Worm (Caenorhabditis elegans) whole organism, young adult: ENCODE measurements around the gene ptl-1.

Source experiments
- B0019.2 ChIP-seq: fragments of 200-800 bp; sonication (Bioruptor generic); conservative IDR thresholded peaks from 2 replicates; pipeline ENCODE4 v1.3.6; 2022; ENCODE audit warnings: missing genetic modification reagents, missing genetic modification characterization, missing compliant biosample characterization
- B0035.1 ChIP-seq: sonication (generic microtip); optimal IDR thresholded peaks from 2 replicates; lab custom pipeline; 2016; ENCODE audit warnings: missing genetic modification characterization, mild to moderate bottlenecking, missing compliant biosample characterization, missing genotype, missing genetic modification reagents
- B0336.3 ChIP-seq: fragments of 200-800 bp; sonication (Bioruptor generic); IDR thresholded peaks from 2 replicates; pipeline ENCODE4 v1.3.6; 2022; ENCODE audit warnings: missing genetic modification characterization, missing compliant biosample characterization
- D2030.7 ChIP-seq: fragments of 200-800 bp; sonication (Bioruptor generic); IDR thresholded peaks from 2 replicates; pipeline ENCODE4 v1.3.6; 2022; ENCODE audit warnings: missing genetic modification reagents, missing genetic modification characterization, missing compliant biosample characterization
- F23B12.7 ChIP-seq: sonication (generic microtip); optimal IDR thresholded peaks from 2 replicates; lab custom pipeline; 2017; ENCODE audit warnings: missing genetic modification characterization, mild to moderate bottlenecking, missing compliant biosample characterization, antibody characterized with exemption, moderate library complexity; ENCODE audit not compliant: insufficient read depth
- F49E8.2 ChIP-seq: sonication (generic microtip); optimal IDR thresholded peaks from 3 replicates; lab custom pipeline; 2017; ENCODE audit warnings: missing genetic modification characterization, mild to moderate bottlenecking, missing compliant biosample characterization, antibody characterized with exemption, moderate library complexity; ENCODE audit not compliant: insufficient read depth
- F57A8.1 ChIP-seq: fragments of 200-800 bp; sonication (Bioruptor generic); optimal IDR thresholded peaks from 2 replicates; lab custom pipeline; 2018; ENCODE audit warnings: mild to moderate bottlenecking, missing genetic modification characterization, moderate library complexity, missing compliant biosample characterization
- K11D2.4 ChIP-seq: fragments of 200-800 bp; sonication (Bioruptor generic); IDR thresholded peaks from 2 replicates; pipeline ENCODE4 v1.3.6; 2022; ENCODE audit warnings: missing genetic modification reagents, missing genetic modification characterization, missing compliant biosample characterization
- T07F8.4 ChIP-seq: sonication (generic microtip); optimal IDR thresholded peaks from 2 replicates; lab custom pipeline; 2016; ENCODE audit warnings: mild to moderate bottlenecking, missing genetic modification characterization, moderate library complexity, missing compliant biosample characterization
- Y67H2A.10 ChIP-seq: fragments of 200-800 bp; sonication (Bioruptor generic); conservative IDR thresholded peaks from 2 replicates; pipeline ENCODE4 v1.3.6; 2022; ENCODE audit warnings: missing genetic modification reagents, missing genetic modification characterization, missing compliant biosample characterization
- ZK185.1 ChIP-seq: sonication (generic microtip); optimal IDR thresholded peaks from 2 replicates; lab custom pipeline; 2016; ENCODE audit warnings: mild to moderate bottlenecking, missing genetic modification characterization, missing compliant biosample characterization; ENCODE audit not compliant: poor library complexity, severe bottlenecking
- athp-1 ChIP-seq: sonication (generic microtip); optimal IDR thresholded peaks from 2 replicates; lab custom pipeline; 2017; ENCODE audit warnings: mild to moderate bottlenecking, missing genetic modification characterization, missing compliant biosample characterization
- attf-5 ChIP-seq: fragments of 200-800 bp; sonication (Bioruptor generic); optimal IDR thresholded peaks from 2 replicates; lab custom pipeline; 2018; ENCODE audit warnings: mild to moderate bottlenecking, missing genetic modification characterization, missing compliant biosample characterization
- bed-2 ChIP-seq: fragments of 200-800 bp; sonication (Bioruptor generic); IDR thresholded peaks from 2 replicates; pipeline ENCODE4 v1.3.6; 2022; ENCODE audit warnings: missing genetic modification reagents, missing genetic modification characterization, missing compliant biosample characterization
- ccch-3 ChIP-seq: fragments of 200-800 bp; sonication (Bioruptor generic); optimal IDR thresholded peaks from 2 replicates; lab custom pipeline; 2018; ENCODE audit warnings: mild to moderate bottlenecking, missing genetic modification characterization, missing compliant biosample characterization
- ceh-27 ChIP-seq: fragments of 200-800 bp; sonication (Bioruptor generic); optimal IDR thresholded peaks from 2 replicates; lab custom pipeline; 2018; ENCODE audit warnings: mild to moderate bottlenecking, missing genetic modification characterization, moderate library complexity, missing compliant biosample characterization
- ceh-91 ChIP-seq: fragments of 200-800 bp; sonication (Bioruptor generic); IDR thresholded peaks from 2 replicates; pipeline ENCODE4 v1.3.6; 2022; ENCODE audit warnings: missing genetic modification reagents, missing genetic modification characterization, missing compliant biosample characterization
- dpl-1 ChIP-seq: fragments of 150-350 bp; optimal IDR thresholded peaks from 2 replicates; lab custom pipeline; 2014; ENCODE audit warnings: missing biosample characterization, missing genetic modification reagents, missing genetic modification characterization
- efl-1 ChIP-seq: fragments of 150-350 bp; optimal IDR thresholded peaks from 2 replicates; lab custom pipeline; 2014; ENCODE audit warnings: missing biosample characterization, missing genetic modification reagents, missing genetic modification characterization
- egl-18 ChIP-seq: fragments of 200-800 bp; sonication (Bioruptor generic); IDR thresholded peaks from 2 replicates; pipeline ENCODE4 v1.3.6; 2022; ENCODE audit warnings: missing genetic modification reagents, missing genetic modification characterization, missing compliant biosample characterization
- egrh-3 ChIP-seq: fragments of 200-800 bp; sonication (Bioruptor generic); IDR thresholded peaks from 2 replicates; pipeline ENCODE4 v1.3.6; 2022; ENCODE audit warnings: missing genetic modification reagents, missing genetic modification characterization, missing compliant biosample characterization
- ets-4 ChIP-seq: fragments of 200-800 bp; sonication (Bioruptor generic); optimal IDR thresholded peaks from 2 replicates; lab custom pipeline; 2018; ENCODE audit warnings: mild to moderate bottlenecking, missing genetic modification characterization, missing compliant biosample characterization
- fkh-3 ChIP-seq: sonication (generic microtip); optimal IDR thresholded peaks from 2 replicates; lab custom pipeline; 2016; ENCODE audit warnings: mild to moderate bottlenecking, missing genetic modification characterization, missing compliant biosample characterization
- gei-17 ChIP-seq: fragments of 200-800 bp; sonication (Bioruptor generic); optimal IDR thresholded peaks from 2 replicates; lab custom pipeline; 2018; ENCODE audit warnings: mild to moderate bottlenecking, missing genetic modification characterization, missing compliant biosample characterization
- him-1 ChIP-seq: sonication (generic microtip); optimal IDR thresholded peaks from 2 replicates; lab custom pipeline; 2016; ENCODE audit warnings: missing genotype, missing genetic modification reagents, missing genetic modification characterization, missing compliant biosample characterization
- hlh-12 ChIP-seq: sonication (generic microtip); optimal IDR thresholded peaks from 2 replicates; lab custom pipeline; 2016; ENCODE audit warnings: missing genetic modification characterization, missing compliant biosample characterization
- hlh-26 ChIP-seq: fragments of 200-800 bp; sonication (Bioruptor generic); conservative IDR thresholded peaks from 2 replicates; pipeline ENCODE4 v1.3.6; 2022; ENCODE audit warnings: missing genetic modification reagents, missing genetic modification characterization, missing compliant biosample characterization
- hmg-1.2 ChIP-seq: fragments of 200-800 bp; sonication (Bioruptor generic); IDR thresholded peaks from 2 replicates; pipeline ENCODE4 v1.3.6; 2022; ENCODE audit warnings: missing genetic modification reagents, missing genetic modification characterization, missing compliant biosample characterization
- hrde-1 ChIP-seq: sonication (generic microtip); optimal IDR thresholded peaks from 2 replicates; lab custom pipeline; 2016; ENCODE audit warnings: missing genetic modification characterization, mild to moderate bottlenecking, missing compliant biosample characterization, moderate library complexity, missing genotype, missing genetic modification reagents, borderline replicate concordance
- lag-1 ChIP-seq: fragments of 200-800 bp; sonication (Bioruptor generic); IDR thresholded peaks from 2 replicates; pipeline ENCODE4 v1.3.6; 2022; ENCODE audit warnings: missing genetic modification reagents, missing genetic modification characterization, missing compliant biosample characterization
- let-607 ChIP-seq, 2 experiments: fragments of 200-800 bp in 1 of 2; sonication (Bioruptor generic) in 1 of 2; sonication (generic microtip) in 1 of 2; optimal IDR thresholded peaks; 2 replicates each; lab custom pipeline; 2016 to 2018; ENCODE audit warnings: mild to moderate bottlenecking in 2 of 2, missing compliant biosample characterization in 2 of 2, missing genetic modification characterization in 2 of 2, moderate library complexity in 2 of 2, missing genotype in 1 of 2
- lin-40 ChIP-seq: sonication (generic microtip); optimal IDR thresholded peaks from 2 replicates; lab custom pipeline; 2016; ENCODE audit warnings: missing genetic modification characterization, mild to moderate bottlenecking, missing compliant biosample characterization, missing genotype, missing genetic modification reagents
- lin-54 ChIP-seq: fragments of 200-800 bp; sonication (Bioruptor generic); optimal IDR thresholded peaks from 2 replicates; lab custom pipeline; 2018; ENCODE audit warnings: mild to moderate bottlenecking, missing genetic modification characterization, missing compliant biosample characterization
- mcd-1 ChIP-seq: fragments of 200-800 bp; sonication (Bioruptor generic); IDR thresholded peaks from 2 replicates; pipeline ENCODE4 v1.3.6; 2022; ENCODE audit warnings: missing genetic modification reagents, missing genetic modification characterization, missing compliant biosample characterization
- mel-28 ChIP-seq: sonication (generic microtip); optimal IDR thresholded peaks from 2 replicates; lab custom pipeline; 2016; ENCODE audit warnings: borderline replicate concordance, mild to moderate bottlenecking, missing genetic modification characterization, missing compliant biosample characterization
- mes-4 ChIP-seq: sonication (generic microtip); optimal IDR thresholded peaks from 2 replicates; lab custom pipeline; 2016; ENCODE audit warnings: missing genotype, missing genetic modification characterization, missing compliant biosample characterization
- nhr-27 ChIP-seq: fragments of 200-800 bp; sonication (Bioruptor generic); optimal IDR thresholded peaks from 2 replicates; lab custom pipeline; 2018; ENCODE audit warnings: mild to moderate bottlenecking, missing genetic modification characterization, moderate library complexity, missing compliant biosample characterization
- rec-8 ChIP-seq, 2 experiments: sonication (generic microtip); optimal IDR thresholded peaks; 2 replicates each; lab custom pipeline; 2016; ENCODE audit warnings: mild to moderate bottlenecking in 2 of 2, missing genetic modification characterization in 2 of 2, missing genetic modification reagents in 2 of 2, missing genotype in 2 of 2, missing biosample characterization in 1 of 2, missing compliant biosample characterization in 1 of 2, moderate library complexity in 1 of 2
- snpc-3.4 ChIP-seq: sonication (generic microtip); optimal IDR thresholded peaks from 2 replicates; lab custom pipeline; 2017; ENCODE audit warnings: missing genetic modification characterization, mild to moderate bottlenecking, missing compliant biosample characterization, antibody characterized with exemption, moderate library complexity, missing genotype, missing genetic modification reagents
- unc-130 ChIP-seq: sonication (generic microtip); optimal IDR thresholded peaks from 2 replicates; lab custom pipeline; 2016; ENCODE audit warnings: missing genetic modification reagents, missing genetic modification characterization, missing compliant biosample characterization
- zfh-2 ChIP-seq: fragments of 200-800 bp; sonication (Bioruptor generic); conservative IDR thresholded peaks from 2 replicates; pipeline ENCODE4 v1.3.6; 2022; ENCODE audit warnings: missing genetic modification reagents, missing genetic modification characterization, missing compliant biosample characterization
- zim-3 ChIP-seq: sonication (generic microtip); optimal IDR thresholded peaks from 2 replicates; lab custom pipeline; 2017; ENCODE audit warnings: mild to moderate bottlenecking, missing genetic modification characterization, moderate library complexity, missing compliant biosample characterization
- ztf-26 ChIP-seq: sonication (generic microtip); optimal IDR thresholded peaks from 2 replicates; lab custom pipeline; 2017; ENCODE audit warnings: missing genetic modification characterization, missing compliant biosample characterization

The ptl-1 gene

DNA sequence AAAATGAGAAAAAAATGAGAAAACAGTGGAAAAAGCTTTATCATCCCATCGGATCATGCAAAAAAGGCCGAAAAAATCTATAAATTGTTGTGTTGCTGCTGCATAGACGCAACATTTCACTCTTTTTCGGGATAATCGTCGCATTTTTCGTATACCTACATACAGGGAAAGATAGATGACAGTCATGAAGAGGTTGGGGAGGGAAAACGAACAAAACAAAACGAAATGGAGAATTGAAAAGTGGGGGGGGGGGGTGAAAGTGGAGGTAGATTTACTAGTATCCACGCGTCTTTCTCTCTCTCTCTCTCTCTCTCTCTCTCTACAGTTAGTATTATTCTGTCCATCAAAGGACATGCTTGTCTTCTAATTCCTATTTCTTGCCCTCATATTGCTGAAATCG is 20.5 kb upstream of the ptl-1 start (continued):
- no peak for TF ChIP-seq zfh-2 (GFP tag; lab: Robert Waterston, UW)
- TF ChIP-seq unc-130 (GFP tag; lab: Kevin White, UChicago): no peak
- no peak for TF ChIP-seq bed-2 (GFP tag; lab: Robert Waterston, UW)

DNA sequence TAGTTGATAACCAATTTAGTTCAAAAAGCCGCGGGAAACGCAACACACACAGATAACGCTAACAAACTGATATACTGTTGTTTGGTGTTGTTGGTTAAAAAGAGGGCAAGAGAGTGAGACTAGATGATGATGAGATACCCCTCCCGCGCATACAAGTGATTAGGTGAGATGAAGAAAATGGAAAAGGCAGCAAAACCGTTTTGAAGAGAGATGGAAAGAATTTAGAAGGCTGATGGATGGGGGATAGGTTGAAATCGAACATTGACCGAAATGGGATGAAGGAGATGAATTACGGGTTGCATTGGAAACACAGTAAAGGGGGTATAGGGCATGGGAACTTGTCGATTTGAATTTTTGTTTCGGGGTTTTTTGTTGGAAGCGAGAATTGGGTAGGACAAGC is 16.2 kb upstream of the ptl-1 start:
- TF ChIP-seq attf-5 (GFP tag; lab: Kevin White, UChicago): no peak
- no peak for TF ChIP-seq T07F8.4 (tag; lab: Kevin White, UChicago)
- no peak for TF ChIP-seq egl-18
- TF ChIP-seq B0035.1 (tag; lab: Kevin White, UChicago): no peak
- TF ChIP-seq him-1: no peak
- TF ChIP-seq athp-1 (tag; lab: Kevin White, UChicago): no peak
- TF ChIP-seq B0336.3 (GFP tag; lab: Robert Waterston, UW): no peak

DNA sequence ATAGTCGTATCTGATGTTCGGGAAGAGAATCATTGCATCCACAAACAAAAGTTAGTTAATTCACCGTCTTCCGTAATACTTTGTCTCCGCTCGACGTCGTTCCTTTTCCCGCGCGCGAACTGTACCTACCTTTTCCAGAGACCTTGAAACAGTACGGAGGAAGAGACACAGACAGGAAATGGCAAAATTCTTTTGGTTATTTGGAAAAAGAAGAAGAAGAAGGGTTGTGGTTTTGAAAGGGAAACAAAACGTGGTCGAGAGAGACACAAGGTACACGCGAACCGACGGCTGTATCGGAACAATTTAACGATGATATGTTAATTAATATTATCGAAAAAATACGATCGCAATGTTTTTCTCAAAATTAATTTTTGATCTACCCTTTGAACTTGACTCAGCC is 15.0 kb upstream of the ptl-1 start:
- no peak for TF ChIP-seq K11D2.4 (GFP tag; lab: Robert Waterston, UW)
- no peak for TF ChIP-seq hlh-26 (GFP tag; lab: Robert Waterston, UW)
- TF ChIP-seq let-607 (tag; optimal IDR thresholded peaks at IDR 0.05; lab: Kevin White, UChicago): no peak
- no peak for TF ChIP-seq dpl-1 (GFP tag; lab: Kevin White, UChicago)
- TF ChIP-seq F23B12.7 (tag; lab: Kevin White, UChicago): no peak
- TF ChIP-seq D2030.7: no peak
- TF ChIP-seq mes-4 (tag; lab: Kevin White, UChicago): no peak
- no peak for TF ChIP-seq ceh-91 (GFP tag; lab: Robert Waterston, UW)
- TF ChIP-seq ets-4 (GFP tag; lab: Kevin White, UChicago): no peak
- TF ChIP-seq efl-1: no peak
- TF ChIP-seq lag-1 (GFP tag; lab: Robert Waterston, UW): no peak
- no peak for TF ChIP-seq ceh-27 (GFP tag; lab: Kevin White, UChicago)
- TF ChIP-seq nhr-27 (tag; lab: Kevin White, UChicago): no peak
- TF ChIP-seq mel-28 (tag; lab: Kevin White, UChicago): no peak
- TF ChIP-seq zfh-2 (GFP tag; lab: Robert Waterston, UW): no peak
- no peak for TF ChIP-seq lin-40 (tag; lab: Kevin White, UChicago)
- TF ChIP-seq Y67H2A.10 (GFP tag; lab: Robert Waterston, UW): no peak
- no peak for TF ChIP-seq him-1
- TF ChIP-seq, all 124 proteins: peak for 0

DNA sequence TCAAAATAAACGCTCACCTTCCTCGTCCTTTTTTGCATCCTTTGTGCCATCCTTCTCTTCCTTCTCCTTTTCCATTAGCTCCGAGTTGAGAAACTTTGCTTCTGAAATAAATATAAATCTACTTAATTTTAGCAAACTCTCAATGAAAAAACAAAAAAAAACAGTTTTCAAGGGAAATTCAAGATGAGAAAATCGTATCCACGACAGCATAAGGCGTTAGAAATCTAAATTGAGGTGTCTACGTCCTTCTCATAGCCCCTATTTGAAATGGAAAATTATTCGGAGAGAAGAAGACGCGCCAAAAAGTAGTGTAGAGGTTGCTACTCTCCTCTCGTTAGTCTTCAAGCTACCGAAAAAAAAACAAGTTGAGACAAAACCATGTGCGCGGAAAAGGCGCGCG is 12.7 kb upstream of the ptl-1 start, which contains the start of gene pat-12:
Gene pat-12, minus strand, starts transcription at position 101 of the 400 bp plus-strand sequence.
- no peak for TF ChIP-seq lin-54
- TF ChIP-seq rec-8 (tag; optimal IDR thresholded peaks at IDR 0.05; lab: Kevin White, UChicago): no peak
- TF ChIP-seq hrde-1 (tag; lab: Kevin White, UChicago): no peak
- TF ChIP-seq zim-3 (tag; lab: Kevin White, UChicago): no peak
- no peak for TF ChIP-seq snpc-3.4 (tag; lab: Kevin White, UChicago)
- TF ChIP-seq ccch-3 (GFP tag; lab: Kevin White, UChicago): no peak
- TF ChIP-seq ZK185.1 (tag; lab: Kevin White, UChicago): no peak
- no peak for TF ChIP-seq mcd-1 (GFP tag; lab: Robert Waterston, UW)
- no peak for TF ChIP-seq hmg-1.2 (GFP tag; lab: Robert Waterston, UW)
- TF ChIP-seq egrh-3 (GFP tag; lab: Robert Waterston, UW): no peak
- TF ChIP-seq B0019.2 (GFP tag; lab: Robert Waterston, UW): no peak
- TF ChIP-seq hlh-12 (tag; lab: Kevin White, UChicago): no peak
- TF ChIP-seq F57A8.1 (GFP tag; lab: Kevin White, UChicago): no peak
- TF ChIP-seq fkh-3: no peak
- no peak for TF ChIP-seq F49E8.2 (tag; lab: Kevin White, UChicago)
- TF ChIP-seq ztf-26: no peak
- TF ChIP-seq gei-17 (GFP tag; lab: Kevin White, UChicago): no peak
